Worm (Caenorhabditis elegans) whole organism, early embryonic: ENCODE data around the gene C24H12.4.

Experiments used
- ama-1 ChIP-seq: fragments of 150-350 bp; optimal IDR thresholded peaks from 2 replicates; lab custom pipeline; 2014
- flt-1 ChIP-seq: fragments of 200-800 bp; sonication (Bioruptor generic); IDR thresholded peaks from 2 replicates; pipeline ENCODE4 v1.3.6; 2022; ENCODE audit warnings: missing genetic modification characterization, missing compliant biosample characterization
- pes-1 ChIP-seq: fragments of 200-800 bp; sonication (Bioruptor generic); IDR thresholded peaks from 2 replicates; pipeline ENCODE4 v1.3.6; 2022; ENCODE audit warnings: missing genetic modification reagents, missing genetic modification characterization, missing compliant biosample characterization
- tbx-11 ChIP-seq: fragments of 200-800 bp; sonication (Bioruptor generic); IDR thresholded peaks from 2 replicates; pipeline ENCODE4 v1.3.6; 2022; ENCODE audit warnings: missing genetic modification characterization, missing compliant biosample characterization
- tbx-37 ChIP-seq: fragments of 200-800 bp; sonication (Bioruptor generic); conservative IDR thresholded peaks from 2 replicates; pipeline ENCODE4 v1.3.6; 2022; ENCODE audit warnings: missing genetic modification reagents, missing genetic modification characterization, missing compliant biosample characterization
- tra-4 ChIP-seq: sonication (generic microtip); optimal IDR thresholded peaks from 2 replicates; lab custom pipeline; 2017; ENCODE audit warnings: missing genetic modification characterization, missing compliant biosample characterization

- TF ChIP-seq flt-1 (GFP tag; lab: Robert Waterston, UW) (no peak), tbx-11 (GFP tag; lab: Robert Waterston, UW) (no peak), ama-1 (lab: Kevin White, UChicago) (no peak), tra-4 (tag; lab: Kevin White, UChicago) (no peak), tbx-37 (GFP tag; lab: Robert Waterston, UW) (no peak), pes-1 (GFP tag; lab: Robert Waterston, UW) (no peak)
Measured at ce11 chrII:461297-461696, 50.3 kb downstream of the C24H12.4 start.
